Worm (Caenorhabditis elegans) whole organism, L4 larva: ENCODE data around the gene srt-73.
A peak's percentile ranks its signal among the peaks of the same experiment; 100 is the strongest.

Experiments used
- D1046.2 ChIP-seq: fragments of 200-800 bp; sonication (Bioruptor generic); IDR thresholded peaks from 2 replicates; pipeline ENCODE4 v1.3.6; 2022; ENCODE audit warnings: missing genetic modification characterization, missing compliant biosample characterization
- R02D3.7 ChIP-seq: fragments of 150-350 bp; sonication (generic microtip); optimal IDR thresholded peaks from 3 replicates; lab custom pipeline; 2014; ENCODE audit warnings: missing biosample characterization, missing genetic modification characterization
- T20F7.1 ChIP-seq: fragments of 200-800 bp; sonication (Bioruptor generic); optimal IDR thresholded peaks from 2 replicates; lab custom pipeline; 2018; ENCODE audit warnings: mild to moderate bottlenecking, missing genetic modification characterization, missing compliant biosample characterization
- T26A8.4 ChIP-seq: fragments of 200-800 bp; sonication (Bioruptor generic); IDR thresholded peaks from 2 replicates; pipeline ENCODE4 v1.3.6; 2022; ENCODE audit warnings: missing genetic modification characterization, missing compliant biosample characterization
- Y75B8A.6 ChIP-seq: fragments of 200-800 bp; sonication (Bioruptor generic); IDR thresholded peaks from 2 replicates; pipeline ENCODE4 v1.3.6; 2022; ENCODE audit warnings: missing genetic modification reagents, missing genetic modification characterization, missing compliant biosample characterization
- aha-1 ChIP-seq: fragments of 150-350 bp; peaks from one replicate; lab custom pipeline; 2014; ENCODE audit warnings: missing biosample characterization, missing genetic modification characterization
- aly-2 ChIP-seq: sonication (generic microtip); optimal IDR thresholded peaks from 2 replicates; lab custom pipeline; 2018; ENCODE audit warnings: missing biosample characterization, missing genetic modification characterization
- arid-1 ChIP-seq: fragments of 200-800 bp; sonication (Bioruptor generic); conservative IDR thresholded peaks from 2 replicates; pipeline ENCODE4 v1.3.6; 2022; ENCODE audit warnings: missing genetic modification reagents, missing genetic modification characterization, missing compliant biosample characterization
- ceh-20 ChIP-seq: fragments of 200-800 bp; sonication (Bioruptor generic); IDR thresholded peaks from 2 replicates; pipeline ENCODE4 v1.3.6; 2022; ENCODE audit warnings: missing genetic modification reagents, missing genetic modification characterization, missing compliant biosample characterization
- ceh-28 ChIP-seq: fragments of 150-350 bp; optimal IDR thresholded peaks from 2 replicates; lab custom pipeline; 2014; ENCODE audit warnings: missing biosample characterization, missing genetic modification reagents, missing genetic modification characterization
- ctbp-1 ChIP-seq: fragments of 200-800 bp; sonication (Bioruptor generic); IDR thresholded peaks from 2 replicates; pipeline ENCODE4 v1.3.6; 2022; ENCODE audit warnings: missing genetic modification reagents, missing genetic modification characterization, missing compliant biosample characterization
- daf-16 ChIP-seq, 3 experiments: sonication (generic microtip); optimal IDR thresholded peaks; 2 replicates each; lab custom pipeline; 2016 to 2017; ENCODE audit warnings: missing genetic modification characterization in 3 of 3, missing genetic modification reagents in 3 of 3, mild to moderate bottlenecking in 2 of 3, missing compliant biosample characterization in 2 of 3, missing biosample characterization in 1 of 3, moderate library complexity in 1 of 3
- dmd-6 ChIP-seq: fragments of 200-800 bp; sonication (Bioruptor generic); IDR thresholded peaks from 2 replicates; pipeline ENCODE4 v1.3.6; 2022; ENCODE audit warnings: missing genetic modification reagents, missing genetic modification characterization, missing compliant biosample characterization
- dpl-1 ChIP-seq: fragments of 150-350 bp; optimal IDR thresholded peaks from 2 replicates; lab custom pipeline; 2014; ENCODE audit warnings: missing biosample characterization, missing genetic modification reagents, missing genetic modification characterization
- fkh-10 ChIP-seq: fragments of 150-350 bp; optimal IDR thresholded peaks from 2 replicates; lab custom pipeline; 2014; ENCODE audit warnings: missing biosample characterization, missing genetic modification reagents, missing genetic modification characterization
- hlh-11 ChIP-seq: fragments of 200-800 bp; sonication (Bioruptor generic); optimal IDR thresholded peaks from 2 replicates; lab custom pipeline; 2018; ENCODE audit warnings: mild to moderate bottlenecking, missing genetic modification characterization, missing compliant biosample characterization
- hlh-30 ChIP-seq: sonication (generic microtip); optimal IDR thresholded peaks from 2 replicates; lab custom pipeline; 2017; ENCODE audit warnings: antibody characterized with exemption, mild to moderate bottlenecking, missing genetic modification characterization, missing compliant biosample characterization; ENCODE audit not compliant: insufficient read depth
- hmg-1.1 ChIP-seq: fragments of 200-800 bp; sonication (Bioruptor generic); IDR thresholded peaks from 2 replicates; pipeline ENCODE4 v1.3.6; 2022; ENCODE audit warnings: missing genetic modification reagents, missing genetic modification characterization, missing compliant biosample characterization
- lin-13 ChIP-seq: fragments of 150-350 bp; optimal IDR thresholded peaks from 2 replicates; lab custom pipeline; 2014; ENCODE audit warnings: missing biosample characterization, missing genetic modification reagents, missing genetic modification characterization
- lin-15B ChIP-seq: fragments of 150-350 bp; sonication (generic microtip); optimal IDR thresholded peaks from 3 replicates; lab custom pipeline; 2014; ENCODE audit warnings: missing biosample characterization, missing genetic modification characterization
- lin-29 ChIP-seq: fragments of 200-800 bp; sonication (Bioruptor generic); IDR thresholded peaks from 2 replicates; pipeline ENCODE4 v1.3.6; 2022; ENCODE audit warnings: missing genetic modification reagents, missing genetic modification characterization, missing compliant biosample characterization
- lin-38 ChIP-seq: fragments of 200-800 bp; sonication (Bioruptor generic); IDR thresholded peaks from 2 replicates; pipeline ENCODE4 v1.3.6; 2022; ENCODE audit warnings: missing genetic modification reagents, missing genetic modification characterization, missing compliant biosample characterization
- lir-3 ChIP-seq: sonication (generic microtip); optimal IDR thresholded peaks from 2 replicates; lab custom pipeline; 2016; ENCODE audit warnings: mild to moderate bottlenecking, missing genetic modification characterization, missing compliant biosample characterization
- lsy-2 ChIP-seq, 2 experiments: fragments of 150-350 bp in 1 of 2; sonication (generic microtip) in 1 of 2; optimal IDR thresholded peaks; 2 replicates each; lab custom pipeline; 2014 to 2017; ENCODE audit warnings: missing biosample characterization in 2 of 2, missing genetic modification characterization in 2 of 2
- madf-9 ChIP-seq: fragments of 200-800 bp; sonication (Bioruptor generic); conservative IDR thresholded peaks from 2 replicates; pipeline ENCODE4 v1.3.6; 2022; ENCODE audit warnings: missing genetic modification reagents, missing genetic modification characterization, missing compliant biosample characterization
- mdt-29 ChIP-seq: fragments of 200-800 bp; sonication (Bioruptor generic); IDR thresholded peaks from 2 replicates; pipeline ENCODE4 v1.3.6; 2022; ENCODE audit warnings: missing genetic modification reagents, missing genetic modification characterization, missing compliant biosample characterization
- mep-1 ChIP-seq: fragments of 150-350 bp; sonication (generic microtip); optimal IDR thresholded peaks from 3 replicates; lab custom pipeline; 2014; ENCODE audit warnings: missing biosample characterization, missing genetic modification characterization
- mes-2 ChIP-seq: sonication (generic microtip); optimal IDR thresholded peaks from 2 replicates; lab custom pipeline; 2016; ENCODE audit warnings: missing genotype, mild to moderate bottlenecking, missing genetic modification characterization, missing compliant biosample characterization; ENCODE audit not compliant: poor library complexity, severe bottlenecking
- mxl-3 ChIP-seq: fragments of 200-800 bp; sonication (Bioruptor generic); optimal IDR thresholded peaks from 2 replicates; lab custom pipeline; 2018; ENCODE audit warnings: mild to moderate bottlenecking, missing genetic modification characterization, missing compliant biosample characterization
- nhr-111 ChIP-seq: fragments of 200-800 bp; sonication (Bioruptor generic); optimal IDR thresholded peaks from 2 replicates; lab custom pipeline; 2018; ENCODE audit warnings: mild to moderate bottlenecking, missing genetic modification characterization, missing compliant biosample characterization
- nhr-237 ChIP-seq: sonication (generic microtip); optimal IDR thresholded peaks from 2 replicates; lab custom pipeline; 2017; ENCODE audit warnings: missing biosample characterization, missing genetic modification characterization
- nhr-25 ChIP-seq: sonication (generic microtip); optimal IDR thresholded peaks from 2 replicates; lab custom pipeline; 2017; ENCODE audit warnings: missing genetic modification characterization, mild to moderate bottlenecking, missing compliant biosample characterization, antibody characterized with exemption, moderate library complexity, borderline replicate concordance; ENCODE audit not compliant: insufficient read depth
- nhr-76 ChIP-seq: fragments of 150-350 bp; optimal IDR thresholded peaks from 2 replicates; lab custom pipeline; 2014; ENCODE audit warnings: missing biosample characterization, missing genetic modification characterization
- pha-4 ChIP-seq, 2 experiments: fragments of 150-350 bp in 1 of 2; fragments of 200-800 bp in 1 of 2; sonication (Bioruptor generic) in 1 of 2; IDR thresholded peaks in 1 of 2; optimal IDR thresholded peaks in 1 of 2; 2 replicates each; pipeline versions ENCODE4 v1.3.6 to Lab custom; 2014 to 2022; ENCODE audit warnings: missing genetic modification characterization in 2 of 2, missing genetic modification reagents in 2 of 2, missing biosample characterization in 1 of 2, missing compliant biosample characterization in 1 of 2
- php-3 ChIP-seq: fragments of 200-800 bp; sonication (Bioruptor generic); IDR thresholded peaks from 2 replicates; pipeline ENCODE4 v1.3.6; 2022; ENCODE audit warnings: missing genetic modification reagents, missing genetic modification characterization, missing compliant biosample characterization
- pqm-1 ChIP-seq: sonication (generic microtip); optimal IDR thresholded peaks from 2 replicates; lab custom pipeline; 2017; ENCODE audit warnings: missing biosample characterization, missing genetic modification characterization
- skn-1 ChIP-seq: fragments of 150-350 bp; optimal IDR thresholded peaks from 2 replicates; lab custom pipeline; 2014; ENCODE audit warnings: missing biosample characterization, missing genetic modification characterization
- spr-1 ChIP-seq: sonication (generic microtip); optimal IDR thresholded peaks from 2 replicates; lab custom pipeline; 2016; ENCODE audit warnings: mild to moderate bottlenecking, missing genetic modification characterization, missing compliant biosample characterization
- spr-3 ChIP-seq: fragments of 200-800 bp; sonication (Bioruptor generic); optimal IDR thresholded peaks from 2 replicates; lab custom pipeline; 2018; ENCODE audit warnings: mild to moderate bottlenecking, missing genetic modification characterization, missing compliant biosample characterization
- tag-97 ChIP-seq: fragments of 200-800 bp; sonication (Bioruptor generic); IDR thresholded peaks from 2 replicates; pipeline ENCODE4 v1.3.6; 2022; ENCODE audit warnings: missing genetic modification characterization, missing compliant biosample characterization
- tra-1 ChIP-seq: fragments of 200-800 bp; sonication (Bioruptor generic); IDR thresholded peaks from 2 replicates; pipeline ENCODE4 v1.3.6; 2022; ENCODE audit warnings: missing genetic modification reagents, missing genetic modification characterization, missing compliant biosample characterization
- unc-39 ChIP-seq: sonication (generic microtip); optimal IDR thresholded peaks from 2 replicates; lab custom pipeline; 2017; ENCODE audit warnings: missing biosample characterization, missing genetic modification characterization
- unc-62 ChIP-seq, 3 experiments: fragments of 150-350 bp in 1 of 3; sonication (generic microtip); optimal IDR thresholded peaks in 2 of 3; peaks in 1 of 3; 1 replicate in 1 of 3; 2 replicates in 2 of 3; lab custom pipeline; 2014 to 2017; ENCODE audit warnings: missing biosample characterization in 3 of 3, missing genetic modification characterization in 3 of 3, missing genetic modification reagents in 3 of 3, missing genotype in 1 of 3
- vab-7 ChIP-seq: fragments of 200-800 bp; sonication (Bioruptor generic); IDR thresholded peaks from 2 replicates; pipeline ENCODE4 v1.3.6; 2022; ENCODE audit warnings: missing genetic modification reagents, missing genetic modification characterization, missing compliant biosample characterization
- zag-1 ChIP-seq: fragments of 150-350 bp; optimal IDR thresholded peaks from 2 replicates; lab custom pipeline; 2014; ENCODE audit warnings: missing biosample characterization, missing genetic modification characterization
- zfp-3 ChIP-seq: fragments of 200-800 bp; sonication (Bioruptor generic); conservative IDR thresholded peaks from 2 replicates; pipeline ENCODE4 v1.3.6; 2022; ENCODE audit warnings: missing genetic modification reagents, missing genetic modification characterization, missing compliant biosample characterization
- zip-11 ChIP-seq: fragments of 200-800 bp; sonication (Bioruptor generic); IDR thresholded peaks from 2 replicates; pipeline ENCODE4 v1.3.6; 2022; ENCODE audit warnings: missing genetic modification characterization, missing compliant biosample characterization

Gene srt-73

ce11 chrIV:7898489-7898888 lies 19.4 kb downstream of the srt-73 start (continued):
- TF ChIP-seq unc-62 (GFP tag; optimal IDR thresholded peaks at IDR 0.05 in 1 of 2; lab: Kevin White, UChicago): no peak
- no peak for TF ChIP-seq unc-62 (tag; optimal IDR thresholded peaks at IDR 0.05; lab: Kevin White, UChicago)
- no peak for TF ChIP-seq spr-3 (GFP tag; lab: Kevin White, UChicago)
- TF ChIP-seq lin-15B (tag; lab: Kevin White, UChicago): no peak
- peak; percentile 65 for TF ChIP-seq pqm-1
- TF ChIP-seq lir-3 (tag; lab: Kevin White, UChicago): no peak
- no peak for TF ChIP-seq aly-2 (tag; lab: Kevin White, UChicago)
- no peak for TF ChIP-seq zfp-3 (GFP tag; lab: Robert Waterston, UW)
- TF ChIP-seq D1046.2 (GFP tag; lab: Robert Waterston, UW): no peak
- TF ChIP-seq nhr-237 (tag; lab: Kevin White, UChicago): no peak
- peak; percentile 19 for TF ChIP-seq hlh-30
- TF ChIP-seq mdt-29 (GFP tag; lab: Robert Waterston, UW): no peak
- TF ChIP-seq php-3 (GFP tag; lab: Robert Waterston, UW): 0 out of 2 replicates have a peak, but pooled peaks have one; percentile 9

ce11 chrIV:7902221-7902904 lies 23.2 kb downstream of the srt-73 start, which contains the start of gene arp-11:
arp-11 (minus strand) TSS chrIV:7902271.
- TF ChIP-seq nhr-25 (tag; lab: Kevin White, UChicago) (no peak), vab-7 (GFP tag; lab: Robert Waterston, UW) (no peak), arid-1 (peak; percentile 69; the same call in 1 of the 2 replicates), nhr-111 (GFP tag; lab: Kevin White, UChicago) (no peak), aha-1 (tag; lab: Kevin White, UChicago) (no peak), hmg-1.1 (GFP tag; lab: Robert Waterston, UW) (peak; percentile 61), php-3 (GFP tag; lab: Robert Waterston, UW) (0 out of 2 replicates have a peak, but pooled peaks have one; percentile 53), pha-4 (GFP tag; IDR thresholded peaks at IDR 0.05; lab: Robert Waterston, UW) (peak; percentile 46), pha-4 (tag; optimal IDR thresholded peaks at IDR 0.05; lab: Kevin White, UChicago) (peak; percentile 78), T20F7.1 (peak; percentile 67), fkh-10 (peak; percentile 8), lsy-2 (tag; optimal IDR thresholded peaks at IDR 0.05; lab: Kevin White, UChicago) (peak; percentile 75 to 98), lin-38 (peak; percentile 60), zag-1 (no peak), zip-11 (GFP tag; lab: Robert Waterston, UW) (no peak), madf-9 (no peak), R02D3.7 (no peak), mes-2 (tag; lab: Kevin White, UChicago) (peak; percentile 80), unc-39 (tag; lab: Kevin White, UChicago) (no peak), skn-1 (no peak), T26A8.4 (no peak), lin-29 (GFP tag; lab: Robert Waterston, UW) (no peak), ceh-28 (tag; lab: Kevin White, UChicago) (no peak), ctbp-1 (GFP tag; lab: Robert Waterston, UW) (no peak), tra-1 (0 out of 2 replicates have a peak, but pooled peaks have one; percentile 25), ceh-20 (GFP tag; lab: Robert Waterston, UW) (0 out of 2 replicates have a peak, but pooled peaks have one; percentile 29), lin-13 (peak; percentile 21), dpl-1 (peak; percentile 77), hlh-11 (tag; lab: Kevin White, UChicago) (peak; percentile 74), dmd-6 (GFP tag; lab: Robert Waterston, UW) (peak; percentile 73), daf-16 (GFP tag; optimal IDR thresholded peaks at IDR 0.05; lab: Kevin White, UChicago) (peak in 1 of 2 experiments; percentile 5), daf-16 (tag; optimal IDR thresholded peaks at IDR 0.05; lab: Kevin White, UChicago) (peak; percentile 77), Y75B8A.6 (GFP tag; lab: Robert Waterston, UW) (no peak), spr-1 (no peak), tag-97 (GFP tag; lab: Robert Waterston, UW) (no peak), mep-1 (tag; lab: Kevin White, UChicago) (peak; percentile 83), nhr-76 (no peak), mxl-3 (GFP tag; lab: Kevin White, UChicago) (no peak)
